Worm (Caenorhabditis elegans) whole organism, young adult: ENCODE data around the gene pro-1.

Experiments
- B0035.1 ChIP-seq: sonication (generic microtip); optimal IDR thresholded peaks from 2 replicates; lab custom pipeline; 2016; ENCODE audit warnings: missing genetic modification characterization, mild to moderate bottlenecking, missing compliant biosample characterization, missing genotype, missing genetic modification reagents
- B0261.1 ChIP-seq: sonication (generic microtip); optimal IDR thresholded peaks from 2 replicates; lab custom pipeline; 2016; ENCODE audit warnings: mild to moderate bottlenecking, missing genetic modification characterization, moderate library complexity, missing compliant biosample characterization
- F37B4.10 ChIP-seq: fragments of 200-800 bp; sonication (Bioruptor generic); IDR thresholded peaks from 2 replicates; pipeline ENCODE4 v1.3.6; 2022; ENCODE audit warnings: missing genetic modification characterization, missing compliant biosample characterization
- F49E8.2 ChIP-seq: sonication (generic microtip); optimal IDR thresholded peaks from 3 replicates; lab custom pipeline; 2017; ENCODE audit warnings: missing genetic modification characterization, mild to moderate bottlenecking, missing compliant biosample characterization, antibody characterized with exemption, moderate library complexity; ENCODE audit not compliant: insufficient read depth
- F55B11.4 ChIP-seq: sonication (generic microtip); optimal IDR thresholded peaks from 2 replicates; lab custom pipeline; 2016; ENCODE audit warnings: missing compliant biosample characterization, missing genetic modification characterization, borderline replicate concordance; ENCODE audit not compliant: insufficient read depth
- F57C9.4 ChIP-seq: sonication (generic microtip); optimal IDR thresholded peaks from 2 replicates; lab custom pipeline; 2017; ENCODE audit warnings: mild to moderate bottlenecking, missing genetic modification characterization, missing compliant biosample characterization
- K12H6.12 ChIP-seq: fragments of 200-800 bp; sonication (Bioruptor generic); optimal IDR thresholded peaks from 2 replicates; lab custom pipeline; 2018; ENCODE audit warnings: mild to moderate bottlenecking, missing genetic modification characterization, missing compliant biosample characterization
- ZK185.1 ChIP-seq: sonication (generic microtip); optimal IDR thresholded peaks from 2 replicates; lab custom pipeline; 2016; ENCODE audit warnings: mild to moderate bottlenecking, missing genetic modification characterization, missing compliant biosample characterization; ENCODE audit not compliant: poor library complexity, severe bottlenecking
- akir-1 ChIP-seq: fragments of 200-800 bp; sonication (Bioruptor generic); optimal IDR thresholded peaks from 2 replicates; lab custom pipeline; 2018; ENCODE audit warnings: mild to moderate bottlenecking, missing genetic modification characterization, moderate library complexity, missing compliant biosample characterization
- ama-1 ChIP-seq, 3 experiments: fragments of 150-350 bp in 1 of 3; sonication (generic microtip) in 2 of 3; optimal IDR thresholded peaks; 2 replicates each; lab custom pipeline; 2014 to 2018; ENCODE audit warnings: missing biosample characterization in 2 of 3, missing genetic modification characterization in 2 of 3, missing genetic modification reagents in 2 of 3
- atf-7 ChIP-seq: sonication (generic microtip); optimal IDR thresholded peaks from 2 replicates; lab custom pipeline; 2017; ENCODE audit warnings: mild to moderate bottlenecking, missing genetic modification characterization, missing compliant biosample characterization
- athp-1 ChIP-seq: sonication (generic microtip); optimal IDR thresholded peaks from 2 replicates; lab custom pipeline; 2017; ENCODE audit warnings: mild to moderate bottlenecking, missing genetic modification characterization, missing compliant biosample characterization
- attf-3 ChIP-seq: fragments of 200-800 bp; sonication (Bioruptor generic); conservative IDR thresholded peaks from 2 replicates; pipeline ENCODE4 v1.3.6; 2022; ENCODE audit warnings: missing genetic modification reagents, missing genetic modification characterization, missing compliant biosample characterization
- attf-5 ChIP-seq: fragments of 200-800 bp; sonication (Bioruptor generic); optimal IDR thresholded peaks from 2 replicates; lab custom pipeline; 2018; ENCODE audit warnings: mild to moderate bottlenecking, missing genetic modification characterization, missing compliant biosample characterization
- bed-1 ChIP-seq: fragments of 200-800 bp; sonication (Bioruptor generic); IDR thresholded peaks from 2 replicates; pipeline ENCODE4 v1.3.6; 2022; ENCODE audit warnings: missing genetic modification reagents, missing genetic modification characterization, missing compliant biosample characterization
- bed-2 ChIP-seq: fragments of 200-800 bp; sonication (Bioruptor generic); IDR thresholded peaks from 2 replicates; pipeline ENCODE4 v1.3.6; 2022; ENCODE audit warnings: missing genetic modification reagents, missing genetic modification characterization, missing compliant biosample characterization
- cebp-1 ChIP-seq, 2 experiments: fragments of 200-800 bp in 1 of 2; sonication (Bioruptor generic) in 1 of 2; sonication (generic microtip) in 1 of 2; IDR thresholded peaks in 1 of 2; optimal IDR thresholded peaks in 1 of 2; 2 replicates each; pipeline versions ENCODE4 v1.3.6 to Lab custom; 2017 to 2022; ENCODE audit warnings: missing compliant biosample characterization in 2 of 2, missing genetic modification characterization in 2 of 2, mild to moderate bottlenecking in 1 of 2, missing genetic modification reagents in 1 of 2, moderate library complexity in 1 of 2
- ceh-58 ChIP-seq: fragments of 200-800 bp; sonication (Bioruptor generic); IDR thresholded peaks from 2 replicates; pipeline ENCODE4 v1.3.6; 2022; ENCODE audit warnings: missing genetic modification characterization, missing compliant biosample characterization
- ceh-79 ChIP-seq: sonication (generic microtip); optimal IDR thresholded peaks from 2 replicates; lab custom pipeline; 2017; ENCODE audit warnings: mild to moderate bottlenecking, missing genetic modification characterization, missing compliant biosample characterization
- chd-7 ChIP-seq: sonication (generic microtip); optimal IDR thresholded peaks from 2 replicates; lab custom pipeline; 2016; ENCODE audit warnings: mild to moderate bottlenecking, missing genetic modification characterization, moderate library complexity, missing compliant biosample characterization
- dpl-1 ChIP-seq: fragments of 150-350 bp; optimal IDR thresholded peaks from 2 replicates; lab custom pipeline; 2014; ENCODE audit warnings: missing biosample characterization, missing genetic modification reagents, missing genetic modification characterization
- egl-18 ChIP-seq: fragments of 200-800 bp; sonication (Bioruptor generic); IDR thresholded peaks from 2 replicates; pipeline ENCODE4 v1.3.6; 2022; ENCODE audit warnings: missing genetic modification reagents, missing genetic modification characterization, missing compliant biosample characterization
- ekl-4 ChIP-seq: fragments of 200-800 bp; sonication (Bioruptor generic); IDR thresholded peaks from 2 replicates; pipeline ENCODE4 v1.3.6; 2022; ENCODE audit warnings: missing genetic modification reagents, missing genetic modification characterization, missing compliant biosample characterization
- ets-4 ChIP-seq: fragments of 200-800 bp; sonication (Bioruptor generic); optimal IDR thresholded peaks from 2 replicates; lab custom pipeline; 2018; ENCODE audit warnings: mild to moderate bottlenecking, missing genetic modification characterization, missing compliant biosample characterization
- gei-17 ChIP-seq: fragments of 200-800 bp; sonication (Bioruptor generic); optimal IDR thresholded peaks from 2 replicates; lab custom pipeline; 2018; ENCODE audit warnings: mild to moderate bottlenecking, missing genetic modification characterization, missing compliant biosample characterization
- hlh-26 ChIP-seq: fragments of 200-800 bp; sonication (Bioruptor generic); conservative IDR thresholded peaks from 2 replicates; pipeline ENCODE4 v1.3.6; 2022; ENCODE audit warnings: missing genetic modification reagents, missing genetic modification characterization, missing compliant biosample characterization
- hmg-1.2 ChIP-seq: fragments of 200-800 bp; sonication (Bioruptor generic); IDR thresholded peaks from 2 replicates; pipeline ENCODE4 v1.3.6; 2022; ENCODE audit warnings: missing genetic modification reagents, missing genetic modification characterization, missing compliant biosample characterization
- let-607 ChIP-seq, 2 experiments: fragments of 200-800 bp in 1 of 2; sonication (Bioruptor generic) in 1 of 2; sonication (generic microtip) in 1 of 2; optimal IDR thresholded peaks; 2 replicates each; lab custom pipeline; 2016 to 2018; ENCODE audit warnings: mild to moderate bottlenecking in 2 of 2, missing compliant biosample characterization in 2 of 2, missing genetic modification characterization in 2 of 2, moderate library complexity in 2 of 2, missing genotype in 1 of 2
- madf-3 ChIP-seq: fragments of 200-800 bp; sonication (Bioruptor generic); IDR thresholded peaks from 2 replicates; pipeline ENCODE4 v1.3.6; 2022; ENCODE audit warnings: missing genetic modification reagents, missing genetic modification characterization, missing compliant biosample characterization
- nfya-2 ChIP-seq: fragments of 200-800 bp; sonication (Bioruptor generic); IDR thresholded peaks from 2 replicates; pipeline ENCODE4 v1.3.6; 2022; ENCODE audit warnings: missing genetic modification reagents, missing genetic modification characterization, missing compliant biosample characterization
- nhr-179 ChIP-seq: sonication (generic microtip); optimal IDR thresholded peaks from 2 replicates; lab custom pipeline; 2016; ENCODE audit warnings: mild to moderate bottlenecking, missing genetic modification characterization, missing compliant biosample characterization
- pha-4 ChIP-seq: fragments of 150-350 bp; sonication (generic microtip); optimal IDR thresholded peaks from 2 replicates; lab custom pipeline; 2014; ENCODE audit warnings: missing biosample characterization, missing genetic modification reagents, missing genetic modification characterization
- rcor-1 ChIP-seq: fragments of 200-800 bp; sonication (Bioruptor generic); IDR thresholded peaks from 2 replicates; pipeline ENCODE4 v1.3.6; 2022; ENCODE audit warnings: missing genetic modification reagents, missing genetic modification characterization, missing compliant biosample characterization
- sea-2 ChIP-seq: fragments of 200-800 bp; sonication (Bioruptor generic); IDR thresholded peaks from 2 replicates; pipeline ENCODE4 v1.3.6; 2022; ENCODE audit warnings: missing genetic modification characterization, missing compliant biosample characterization
- snpc-4 ChIP-seq, 5 experiments: fragments of 150-350 bp in 1 of 5; sonication (generic microtip) in 4 of 5; optimal IDR thresholded peaks; 2 replicates each; lab custom pipeline; 2014 to 2018; ENCODE audit warnings: missing genetic modification characterization in 5 of 5, missing biosample characterization in 3 of 5, antibody characterized with exemption in 2 of 5, mild to moderate bottlenecking in 2 of 5, missing compliant biosample characterization in 2 of 5, missing genotype in 2 of 5, moderate library complexity in 2 of 5, missing genetic modification reagents in 1 of 5
- sptf-2 ChIP-seq: fragments of 200-800 bp; sonication (Bioruptor generic); optimal IDR thresholded peaks from 2 replicates; lab custom pipeline; 2018; ENCODE audit warnings: mild to moderate bottlenecking, missing genetic modification characterization, missing compliant biosample characterization
- tbp1 ChIP-seq: fragments of 200-800 bp; sonication (Bioruptor generic); optimal IDR thresholded peaks from 2 replicates; lab custom pipeline; 2018; ENCODE audit warnings: mild to moderate bottlenecking, missing genetic modification characterization, missing compliant biosample characterization
- zim-3 ChIP-seq: sonication (generic microtip); optimal IDR thresholded peaks from 2 replicates; lab custom pipeline; 2017; ENCODE audit warnings: mild to moderate bottlenecking, missing genetic modification characterization, moderate library complexity, missing compliant biosample characterization
- ztf-25 ChIP-seq: fragments of 200-800 bp; sonication (Bioruptor generic); IDR thresholded peaks from 2 replicates; pipeline ENCODE4 v1.3.6; 2022; ENCODE audit warnings: missing genetic modification reagents, missing genetic modification characterization, missing compliant biosample characterization
- ztf-26 ChIP-seq: sonication (generic microtip); optimal IDR thresholded peaks from 2 replicates; lab custom pipeline; 2017; ENCODE audit warnings: missing genetic modification characterization, missing compliant biosample characterization
- ztf-28 ChIP-seq: fragments of 200-800 bp; sonication (Bioruptor generic); IDR thresholded peaks from 2 replicates; pipeline ENCODE4 v1.3.6; 2022; ENCODE audit warnings: missing genetic modification reagents, missing genetic modification characterization, missing compliant biosample characterization

Gene pro-1

DNA sequence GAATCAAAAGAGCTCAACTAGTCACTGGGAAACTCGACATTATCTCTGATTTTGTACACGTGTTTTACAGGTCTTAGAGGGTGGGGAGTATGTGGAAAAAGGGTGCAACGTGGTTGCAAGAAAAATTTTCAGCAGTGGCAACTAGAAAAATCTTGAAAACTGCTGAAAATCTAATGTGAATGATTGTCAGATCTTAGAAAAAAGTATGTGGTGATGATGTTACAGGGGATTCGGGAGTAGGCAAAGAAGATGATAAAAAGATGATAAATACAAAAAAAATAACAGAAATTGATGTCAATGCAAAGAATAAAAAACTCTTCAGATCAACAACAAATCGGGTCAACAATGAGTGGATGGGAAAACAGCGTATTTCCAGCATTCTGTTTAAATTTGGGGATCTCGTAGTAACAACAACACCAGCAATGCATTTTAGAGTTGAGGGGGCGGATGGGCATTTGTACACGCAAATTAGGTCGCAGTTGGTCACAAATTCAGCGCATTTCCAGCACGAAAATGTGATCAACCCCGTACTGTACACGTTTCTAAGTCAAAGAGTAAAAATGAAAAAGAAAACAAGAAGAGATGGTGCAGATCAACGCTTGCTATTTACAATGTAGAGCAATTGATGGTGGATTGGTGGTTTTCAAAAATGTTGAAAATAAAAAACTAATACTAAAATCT, 1.8 kb upstream of the pro-1 start (continued):
- TF ChIP-seq rcor-1 (GFP tag; lab: Robert Waterston, UW) (0 out of 2 replicates have a peak, but pooled peaks have one; percentile 19), K12H6.12 (peak; percentile 47), snpc-4 (GFP tag; optimal IDR thresholded peaks at IDR 0.05; lab: Kevin White, UChicago) (no peak), snpc-4 (tag; optimal IDR thresholded peaks at IDR 0.05; lab: Kevin White, UChicago) (peak in 1 of 4 experiments; percentile 2), let-607 (tag; optimal IDR thresholded peaks at IDR 0.05; lab: Kevin White, UChicago) (no peak), ztf-25 (peak; percentile 27; the same call in 1 of the 2 replicates), nfya-2 (no peak), F49E8.2 (no peak), cebp-1 (GFP tag; IDR thresholded peaks at IDR 0.05; lab: Robert Waterston, UW) (peak; percentile 65), cebp-1 (tag; optimal IDR thresholded peaks at IDR 0.05; lab: Kevin White, UChicago) (peak; percentile 49), zim-3 (tag; lab: Kevin White, UChicago) (peak; percentile 66), F55B11.4 (tag; lab: Kevin White, UChicago) (no peak), attf-3 (peak; percentile 39; the same call in 1 of the 2 replicates), ztf-28 (peak; percentile 40; the same call in 1 of the 2 replicates), attf-5 (GFP tag; lab: Kevin White, UChicago) (peak; percentile 31), nhr-179 (no peak), hmg-1.2 (peak; percentile 40), F37B4.10 (GFP tag; lab: Robert Waterston, UW) (0 out of 2 replicates have a peak, but pooled peaks have one; percentile 60), sptf-2 (GFP tag; lab: Kevin White, UChicago) (no peak), bed-1 (peak; percentile 14; the same call in 1 of the 2 replicates), B0261.1 (tag; lab: Kevin White, UChicago) (no peak), ets-4 (GFP tag; lab: Kevin White, UChicago) (peak; percentile 53), atf-7 (tag; lab: Kevin White, UChicago) (peak; percentile 24), ZK185.1 (tag; lab: Kevin White, UChicago) (peak; percentile 36), egl-18 (GFP tag; lab: Robert Waterston, UW) (no peak), ekl-4 (peak; percentile 5; the same call in 1 of the 2 replicates), madf-3 (GFP tag; lab: Robert Waterston, UW) (peak; percentile 82; the same call in 1 of the 2 replicates), ceh-79 (tag; lab: Kevin White, UChicago) (no peak), athp-1 (no peak), sea-2 (GFP tag; lab: Robert Waterston, UW) (peak; percentile 54; the same call in 1 of the 2 replicates), F57C9.4 (tag; lab: Kevin White, UChicago) (peak; percentile 66), ceh-58 (0 out of 2 replicates have a peak, but pooled peaks have one; percentile 78), pha-4 (no peak), B0035.1 (tag; lab: Kevin White, UChicago) (no peak), hlh-26 (GFP tag; lab: Robert Waterston, UW) (0 out of 2 replicates have a peak, but pooled peaks have one; percentile 58), chd-7 (tag; lab: Kevin White, UChicago) (peak; percentile 20), bed-2 (GFP tag; lab: Robert Waterston, UW) (no peak), gei-17 (GFP tag; lab: Kevin White, UChicago) (no peak), dpl-1 (GFP tag; lab: Kevin White, UChicago) (no peak), akir-1 (GFP tag; lab: Kevin White, UChicago) (no peak), ama-1 (optimal IDR thresholded peaks at IDR 0.05; lab: Kevin White, UChicago) (peak; percentile 44), ama-1 (GFP tag; optimal IDR thresholded peaks at IDR 0.05; lab: Kevin White, UChicago) (no peak), ztf-26 (tag; lab: Kevin White, UChicago) (peak; percentile 39), tbp1 (GFP tag; lab: Kevin White, UChicago) (peak; percentile 33)
- TF ChIP-seq, all 124 proteins: peak for 39
